Worm (Caenorhabditis elegans): ENCODE data around the gene twk-26.

DNA sequence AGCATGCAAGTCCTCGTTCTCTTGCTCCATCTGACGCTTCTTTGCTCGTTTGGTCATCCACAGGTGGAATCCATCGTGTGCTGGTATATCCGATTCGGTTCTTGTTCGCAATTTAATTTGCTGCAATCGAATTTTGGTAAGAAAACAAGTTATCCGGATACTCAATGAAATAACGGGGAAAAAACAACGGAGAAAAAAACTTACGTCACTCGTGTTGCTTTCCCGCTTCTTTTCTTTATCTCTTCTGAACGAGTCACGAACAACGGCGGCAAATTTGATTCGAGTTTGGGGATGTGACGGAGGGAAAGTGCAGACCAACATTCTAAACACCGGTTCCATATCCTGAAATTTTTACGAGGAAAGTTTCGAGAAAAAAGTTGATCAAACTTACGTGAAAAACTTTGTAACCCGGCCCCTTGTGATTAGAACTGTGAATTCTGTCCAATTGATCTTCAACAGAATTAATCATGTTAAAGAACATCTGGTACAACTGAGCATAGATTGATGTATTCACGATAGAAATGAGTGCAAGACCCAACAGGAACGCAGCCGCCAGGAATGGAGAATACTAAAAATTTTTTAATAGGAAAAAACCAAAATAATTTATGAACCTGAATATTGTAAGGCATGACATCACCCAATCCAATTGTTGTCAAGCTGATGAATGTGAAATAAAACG lies 3.2 kb downstream of the twk-26 start:
- no peak for TF ChIP-seq set-16 (GFP tag; IDR thresholded peaks at IDR 0.05)
- TF ChIP-seq zip-2 (tag; optimal IDR thresholded peaks at IDR 0.05), result no peak
- no peak for TF ChIP-seq snpc-4 (tag; optimal IDR thresholded peaks at IDR 0.05)
- no peak for TF ChIP-seq nhr-11 (tag; optimal IDR thresholded peaks at IDR 0.05)
- TF ChIP-seq ztf-11 (tag; optimal IDR thresholded peaks at IDR 0.05), result no peak
